Worm (Caenorhabditis elegans) whole organism, L4 larva: ENCODE measurements around the gene str-153.

ENCODE experiments used
- F26F4.8 ChIP-seq: fragments of 200-800 bp; sonication (Bioruptor generic); conservative IDR thresholded peaks from 2 replicates; pipeline ENCODE4 v1.3.6; 2022; ENCODE audit warnings: missing genetic modification characterization, missing compliant biosample characterization
- F44E2.7 ChIP-seq: fragments of 200-800 bp; sonication (Bioruptor generic); IDR thresholded peaks from 2 replicates; pipeline ENCODE4 v2.1.2; 2022; ENCODE audit warnings: missing genetic modification characterization, missing compliant biosample characterization
- F49E8.2 ChIP-seq: sonication (generic microtip); optimal IDR thresholded peaks from 2 replicates; lab custom pipeline; 2016; ENCODE audit warnings: missing compliant biosample characterization, mild to moderate bottlenecking, missing genetic modification characterization, borderline replicate concordance
- Y48G9A.11 ChIP-seq: fragments of 200-800 bp; sonication (Bioruptor generic); IDR thresholded peaks from 2 replicates; pipeline ENCODE4 v1.3.6; 2022; ENCODE audit warnings: missing genetic modification reagents, missing genetic modification characterization, missing compliant biosample characterization
- Y75B8A.6 ChIP-seq: fragments of 200-800 bp; sonication (Bioruptor generic); IDR thresholded peaks from 2 replicates; pipeline ENCODE4 v1.3.6; 2022; ENCODE audit warnings: missing genetic modification reagents, missing genetic modification characterization, missing compliant biosample characterization
- ZK337.2 ChIP-seq: fragments of 200-800 bp; sonication (Bioruptor generic); IDR thresholded peaks from 2 replicates; pipeline ENCODE4 v1.3.6; 2022; ENCODE audit warnings: missing genetic modification reagents, missing genetic modification characterization, missing compliant biosample characterization
- ZK546.5 ChIP-seq, 2 experiments: sonication (generic microtip); optimal IDR thresholded peaks; 2 replicates each; lab custom pipeline; 2017; ENCODE audit warnings: missing biosample characterization in 2 of 2, missing genetic modification characterization in 2 of 2
- aha-1 ChIP-seq: fragments of 150-350 bp; peaks from one replicate; lab custom pipeline; 2014; ENCODE audit warnings: missing biosample characterization, missing genetic modification characterization
- attf-4 ChIP-seq: sonication (generic microtip); optimal IDR thresholded peaks from 3 replicates; lab custom pipeline; 2017; ENCODE audit warnings: missing biosample characterization, missing genetic modification characterization
- ceh-28 ChIP-seq: fragments of 150-350 bp; optimal IDR thresholded peaks from 2 replicates; lab custom pipeline; 2014; ENCODE audit warnings: missing biosample characterization, missing genetic modification reagents, missing genetic modification characterization
- ceh-82 ChIP-seq: sonication (generic microtip); optimal IDR thresholded peaks from 2 replicates; lab custom pipeline; 2017; ENCODE audit warnings: missing biosample characterization, missing genetic modification characterization
- cey-2 ChIP-seq: sonication (generic microtip); optimal IDR thresholded peaks from 3 replicates; lab custom pipeline; 2017; ENCODE audit warnings: missing genetic modification characterization, mild to moderate bottlenecking, missing compliant biosample characterization, antibody characterized with exemption, borderline replicate concordance; ENCODE audit not compliant: insufficient read depth
- daf-8 ChIP-seq: fragments of 200-800 bp; sonication (Bioruptor generic); IDR thresholded peaks from 2 replicates; pipeline ENCODE4 v1.3.6; 2022; ENCODE audit warnings: missing genetic modification characterization, missing compliant biosample characterization
- dmd-6 ChIP-seq: fragments of 200-800 bp; sonication (Bioruptor generic); IDR thresholded peaks from 2 replicates; pipeline ENCODE4 v1.3.6; 2022; ENCODE audit warnings: missing genetic modification reagents, missing genetic modification characterization, missing compliant biosample characterization
- dmd-9 ChIP-seq: fragments of 200-800 bp; sonication (Bioruptor generic); IDR thresholded peaks from 2 replicates; pipeline ENCODE4 v1.3.6; 2022; ENCODE audit warnings: missing genetic modification reagents, missing genetic modification characterization, missing compliant biosample characterization
- dpl-1 ChIP-seq: fragments of 150-350 bp; optimal IDR thresholded peaks from 2 replicates; lab custom pipeline; 2014; ENCODE audit warnings: missing biosample characterization, missing genetic modification reagents, missing genetic modification characterization
- gei-8 ChIP-seq: fragments of 200-800 bp; sonication (Bioruptor generic); optimal IDR thresholded peaks from 2 replicates; lab custom pipeline; 2018; ENCODE audit warnings: mild to moderate bottlenecking, missing genetic modification characterization, missing compliant biosample characterization
- hlh-11 ChIP-seq: fragments of 200-800 bp; sonication (Bioruptor generic); optimal IDR thresholded peaks from 2 replicates; lab custom pipeline; 2018; ENCODE audit warnings: mild to moderate bottlenecking, missing genetic modification characterization, missing compliant biosample characterization
- hlh-30 ChIP-seq: sonication (generic microtip); optimal IDR thresholded peaks from 2 replicates; lab custom pipeline; 2017; ENCODE audit warnings: antibody characterized with exemption, mild to moderate bottlenecking, missing genetic modification characterization, missing compliant biosample characterization; ENCODE audit not compliant: insufficient read depth
- jun-1 ChIP-seq: fragments of 150-350 bp; optimal IDR thresholded peaks from 2 replicates; lab custom pipeline; 2014; ENCODE audit warnings: missing biosample characterization, missing genetic modification reagents, missing genetic modification characterization
- lin-1 ChIP-seq: fragments of 200-800 bp; sonication (Bioruptor generic); IDR thresholded peaks from 2 replicates; pipeline ENCODE4 v1.3.6; 2022; ENCODE audit warnings: missing genetic modification reagents, missing genetic modification characterization, missing compliant biosample characterization
- lin-15B ChIP-seq: fragments of 150-350 bp; sonication (generic microtip); optimal IDR thresholded peaks from 3 replicates; lab custom pipeline; 2014; ENCODE audit warnings: missing biosample characterization, missing genetic modification characterization
- madf-5 ChIP-seq, 2 experiments: fragments of 200-800 bp; sonication (Bioruptor generic); IDR thresholded peaks; 2 replicates each; pipeline ENCODE4 v1.3.6; 2022; ENCODE audit warnings: missing compliant biosample characterization in 2 of 2, missing genetic modification characterization in 2 of 2
- nhr-237 ChIP-seq: sonication (generic microtip); optimal IDR thresholded peaks from 2 replicates; lab custom pipeline; 2017; ENCODE audit warnings: missing biosample characterization, missing genetic modification characterization
- nhr-48 ChIP-seq: sonication (generic microtip); optimal IDR thresholded peaks from 2 replicates; lab custom pipeline; 2016; ENCODE audit warnings: mild to moderate bottlenecking, missing genetic modification characterization, missing compliant biosample characterization
- nhr-76 ChIP-seq: fragments of 150-350 bp; optimal IDR thresholded peaks from 2 replicates; lab custom pipeline; 2014; ENCODE audit warnings: missing biosample characterization, missing genetic modification characterization
- skn-1 ChIP-seq: fragments of 150-350 bp; optimal IDR thresholded peaks from 2 replicates; lab custom pipeline; 2014; ENCODE audit warnings: missing biosample characterization, missing genetic modification characterization
- spr-1 ChIP-seq: sonication (generic microtip); optimal IDR thresholded peaks from 2 replicates; lab custom pipeline; 2016; ENCODE audit warnings: mild to moderate bottlenecking, missing genetic modification characterization, missing compliant biosample characterization
- unc-62 ChIP-seq, 3 experiments: fragments of 150-350 bp in 1 of 3; sonication (generic microtip); optimal IDR thresholded peaks in 2 of 3; peaks in 1 of 3; 1 replicate in 1 of 3; 2 replicates in 2 of 3; lab custom pipeline; 2014 to 2017; ENCODE audit warnings: missing biosample characterization in 3 of 3, missing genetic modification characterization in 3 of 3, missing genetic modification reagents in 3 of 3, missing genotype in 1 of 3
- vab-7 ChIP-seq: fragments of 200-800 bp; sonication (Bioruptor generic); IDR thresholded peaks from 2 replicates; pipeline ENCODE4 v1.3.6; 2022; ENCODE audit warnings: missing genetic modification reagents, missing genetic modification characterization, missing compliant biosample characterization
- zfp-3 ChIP-seq: fragments of 200-800 bp; sonication (Bioruptor generic); conservative IDR thresholded peaks from 2 replicates; pipeline ENCODE4 v1.3.6; 2022; ENCODE audit warnings: missing genetic modification reagents, missing genetic modification characterization, missing compliant biosample characterization
- zip-11 ChIP-seq: fragments of 200-800 bp; sonication (Bioruptor generic); IDR thresholded peaks from 2 replicates; pipeline ENCODE4 v1.3.6; 2022; ENCODE audit warnings: missing genetic modification characterization, missing compliant biosample characterization

Gene str-153

DNA sequence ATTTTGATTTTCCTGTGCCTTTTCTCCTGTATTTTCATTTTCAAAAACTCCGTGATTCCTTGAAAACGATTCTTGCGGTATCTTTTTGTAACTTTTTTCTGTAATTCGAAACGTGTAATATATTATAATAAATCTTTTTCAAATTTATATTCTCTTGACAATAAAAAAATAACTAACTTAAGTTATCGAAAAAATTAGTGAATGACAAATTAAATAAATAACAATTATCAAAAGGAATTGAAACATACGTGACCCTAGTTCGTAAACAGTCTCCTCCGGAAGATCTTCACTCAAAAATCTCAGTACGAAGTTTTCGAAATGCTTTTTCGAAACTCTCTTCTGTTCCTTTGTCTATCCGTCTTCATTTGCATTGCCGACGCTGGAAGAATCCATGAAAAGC is 43.7 kb upstream of the str-153 start, which contains the start of gene T08B6.9:
Gene T08B6.9 (plus strand): TSS at position 301 of the 400 bp plus-strand sequence.
- TF ChIP-seq nhr-237 (tag; lab: Kevin White, UChicago), result no peak
- no peak for TF ChIP-seq F44E2.7
- TF ChIP-seq vab-7, result no peak
- no peak for TF ChIP-seq hlh-30 (tag; lab: Kevin White, UChicago)
- TF ChIP-seq jun-1 (tag; lab: Kevin White, UChicago), result no peak
- TF ChIP-seq skn-1 (tag; lab: Kevin White, UChicago), result no peak
- no peak for TF ChIP-seq hlh-11 (tag; lab: Kevin White, UChicago)
- no peak for TF ChIP-seq attf-4 (tag; lab: Kevin White, UChicago)
- no peak for TF ChIP-seq F26F4.8 (GFP tag; lab: Robert Waterston, UW)
- TF ChIP-seq nhr-76 (tag; lab: Kevin White, UChicago), result no peak
- TF ChIP-seq F49E8.2 (tag; lab: Kevin White, UChicago), result no peak
- no peak for TF ChIP-seq lin-1 (GFP tag; lab: Robert Waterston, UW)
- no peak for TF ChIP-seq spr-1 (tag; lab: Kevin White, UChicago)
- TF ChIP-seq lin-15B (tag; lab: Kevin White, UChicago), result no peak
- no peak for TF ChIP-seq Y48G9A.11
- no peak for TF ChIP-seq dmd-6 (GFP tag; lab: Robert Waterston, UW)
- TF ChIP-seq ceh-82 (tag; lab: Kevin White, UChicago), result no peak
- TF ChIP-seq dmd-9 (GFP tag; lab: Robert Waterston, UW), result no peak

DNA sequence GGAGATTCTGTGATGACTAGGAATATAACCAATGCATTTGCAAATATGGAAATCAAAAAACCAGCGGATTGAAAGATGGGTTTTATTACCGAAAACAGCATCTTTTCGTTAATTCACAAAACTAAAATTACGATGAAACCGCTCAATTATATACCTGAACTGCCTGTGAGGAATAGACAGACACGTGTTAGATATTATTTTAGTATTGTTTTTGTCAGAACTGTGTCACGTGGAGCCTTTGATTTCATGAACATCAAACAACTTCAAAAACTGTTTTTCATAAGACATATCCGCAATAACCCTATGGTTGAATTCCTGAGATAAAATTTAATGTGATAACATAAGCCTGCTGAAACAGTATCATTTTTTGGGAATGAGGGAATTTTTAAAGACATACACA is 30.2 kb upstream of the str-153 start, which contains the start of gene str-161:
Gene str-161 (minus strand): TSS at position 101 of the 400 bp plus-strand sequence.
- peak; percentile 52 for TF ChIP-seq aha-1 (tag; lab: Kevin White, UChicago)
- TF ChIP-seq zip-11 (GFP tag; lab: Robert Waterston, UW), result no peak
- TF ChIP-seq daf-8 (GFP tag; lab: Robert Waterston, UW), result no peak

DNA sequence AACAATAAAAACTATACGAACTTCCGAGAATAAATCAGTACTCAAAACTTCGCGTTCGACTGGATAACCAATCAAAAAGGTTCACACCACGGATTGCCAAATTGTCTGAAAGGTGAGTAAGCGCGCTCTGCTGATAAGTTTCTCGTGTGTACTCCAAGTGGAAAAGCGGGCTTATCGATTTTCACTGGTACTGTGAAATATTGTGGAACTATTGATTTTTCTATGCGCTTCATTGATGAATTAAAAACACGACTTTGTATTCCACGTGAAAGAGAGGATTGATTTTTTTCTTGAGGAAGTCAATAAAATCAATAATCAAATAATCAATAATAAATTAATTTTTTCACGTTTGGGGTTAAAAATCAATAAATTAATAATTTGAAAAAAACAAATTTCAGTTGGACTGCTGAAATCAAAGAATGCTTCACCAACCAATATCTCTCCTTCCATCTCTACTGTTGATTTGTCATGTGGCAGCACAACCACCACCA is 28.5 kb upstream of the str-153 start, which contains the start of gene T08B6.4:
Gene T08B6.4 (plus strand): TSS at position 51 of the 491 bp plus-strand sequence.
- TF ChIP-seq aha-1 (tag; lab: Kevin White, UChicago) (peak; percentile 12), ceh-28 (tag; lab: Kevin White, UChicago) (peak; percentile 87), cey-2 (tag; lab: Kevin White, UChicago) (no peak), ZK546.5 (tag; optimal IDR thresholded peaks at IDR 0.05; lab: Kevin White, UChicago) (no peak)

DNA sequence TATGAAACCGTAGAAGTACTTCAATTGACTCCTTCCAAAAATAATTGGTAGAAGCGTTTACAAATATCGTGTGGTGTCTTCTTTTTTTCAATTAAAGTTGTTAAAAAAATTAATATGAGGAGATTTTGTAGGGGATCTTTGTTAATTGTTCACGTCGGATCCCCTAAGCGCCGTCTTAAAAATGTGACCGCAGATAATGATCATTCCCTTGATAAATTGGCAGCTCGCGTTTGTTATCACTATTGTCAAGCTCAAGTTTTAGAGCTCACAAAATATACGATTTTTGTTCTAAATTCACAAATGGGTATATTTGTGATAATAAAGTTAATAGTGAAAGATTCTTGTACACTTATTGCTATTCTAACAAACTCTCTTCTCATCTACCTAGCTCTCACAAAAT is 25.2 kb upstream of the str-153 start, which contains the start of gene str-159:
Gene str-159 (plus strand): TSS at position 301 of the 400 bp plus-strand sequence.
- TF ChIP-seq gei-8 (GFP tag; lab: Kevin White, UChicago) (no peak), Y75B8A.6 (GFP tag; lab: Robert Waterston, UW) (no peak), F26F4.8 (GFP tag; lab: Robert Waterston, UW) (no peak), nhr-48 (tag; lab: Kevin White, UChicago) (no peak), nhr-76 (tag; lab: Kevin White, UChicago) (no peak), dpl-1 (GFP tag; lab: Kevin White, UChicago) (no peak)

DNA sequence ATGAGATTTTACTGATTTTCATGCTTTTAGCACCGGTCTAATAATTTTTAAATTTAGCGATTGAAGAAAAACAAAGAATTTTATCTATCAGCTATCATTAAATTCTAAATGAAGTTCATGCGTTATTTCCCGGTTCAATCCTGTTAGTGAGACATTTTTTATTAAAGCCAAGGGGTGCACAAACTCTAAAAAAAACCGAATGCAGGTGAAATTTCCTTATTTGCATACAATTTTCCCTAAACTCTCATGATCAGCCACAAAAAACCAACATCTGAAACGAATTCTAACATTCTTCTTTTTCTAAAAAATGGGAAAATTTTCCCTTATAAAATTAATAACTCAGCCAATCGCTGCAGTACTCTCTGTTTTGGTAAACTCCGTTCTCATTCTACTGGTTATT is 21.1 kb upstream of the str-153 start, which contains the start of gene str-156:
Gene str-156 (plus strand): TSS at position 301 of the 400 bp plus-strand sequence.
- TF ChIP-seq hlh-30 (tag; lab: Kevin White, UChicago), result no peak
- no peak for TF ChIP-seq jun-1 (tag; lab: Kevin White, UChicago)
- TF ChIP-seq ZK546.5 (tag; optimal IDR thresholded peaks at IDR 0.05; lab: Kevin White, UChicago), result no peak
- no peak for TF ChIP-seq dmd-6 (GFP tag; lab: Robert Waterston, UW)
- no peak for TF ChIP-seq lin-15B (tag; lab: Kevin White, UChicago)
- TF ChIP-seq nhr-237 (tag; lab: Kevin White, UChicago), result no peak
- no peak for TF ChIP-seq ZK337.2 (GFP tag; lab: Robert Waterston, UW)

DNA sequence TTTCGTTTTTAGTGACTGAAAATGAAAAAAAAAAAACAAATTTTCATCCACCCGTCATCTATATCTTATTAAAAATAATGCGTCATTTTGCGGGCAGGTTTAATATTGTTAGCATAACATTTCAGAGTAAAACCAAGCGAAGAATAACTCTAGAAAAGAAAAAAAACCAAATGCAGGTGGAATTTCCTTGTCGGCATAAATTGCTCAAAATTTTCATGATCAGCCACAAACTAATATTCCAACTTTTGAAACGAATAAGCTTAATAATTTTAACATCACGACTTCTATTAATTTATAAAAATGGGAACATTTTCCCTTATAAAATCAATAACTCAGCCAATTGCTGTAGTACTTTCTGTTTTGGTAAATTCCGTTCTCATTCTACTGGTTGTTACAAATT is 18.5 kb upstream of the str-153 start, which contains the start of gene str-155:
Gene str-155 (plus strand): TSS at position 301 of the 400 bp plus-strand sequence.
- TF ChIP-seq madf-5 (GFP tag; IDR thresholded peaks at IDR 0.05; lab: Robert Waterston, UW) (no peak), zfp-3 (no peak), unc-62 (GFP tag; optimal IDR thresholded peaks at IDR 0.05 in 1 of 2; lab: Kevin White, UChicago) (peak in 1 of 2 experiments; percentile 65), unc-62 (tag; optimal IDR thresholded peaks at IDR 0.05; lab: Kevin White, UChicago) (no peak)
